Fruit fly (Drosophila melanogaster) whole organism, embryonic: Measurements from ENCODE around the gene Lerp.

ENCODE experiments used
- ATbp ChIP-seq: fragments of 200-800 bp; sonication (Bioruptor generic); optimal IDR thresholded peaks from 2 replicates; lab custom pipeline; 2017; ENCODE audit warnings: missing biosample characterization, mild to moderate bottlenecking, missing genetic modification characterization, missing genetic modification reagents
- Aef1 ChIP-seq: fragments of 200-800 bp; sonication (Bioruptor generic); IDR thresholded peaks from 3 replicates; pipeline ENCODE4 v1.3.6; 2022; ENCODE audit warnings: missing biosample characterization, missing genetic modification characterization
- Asciz ChIP-seq: fragments of 200-800 bp; sonication (Bioruptor generic); optimal IDR thresholded peaks from 2 replicates; lab custom pipeline; 2017; ENCODE audit warnings: missing biosample characterization, mild to moderate bottlenecking, missing genetic modification characterization, missing genetic modification reagents
- BtbVII ChIP-seq: fragments of 200-800 bp; sonication (Bioruptor generic); optimal IDR thresholded peaks from 3 replicates; lab custom pipeline; 2017; ENCODE audit warnings: missing biosample characterization, mild to moderate bottlenecking, missing genetic modification characterization
- CG10209 ChIP-seq: fragments of 200-800 bp; sonication (Bioruptor generic); optimal IDR thresholded peaks from 3 replicates; lab custom pipeline; 2017; ENCODE audit warnings: missing biosample characterization, mild to moderate bottlenecking, missing genetic modification characterization, missing genetic modification reagents
- CG10267 ChIP-seq: fragments of 200-800 bp; sonication (Bioruptor generic); optimal IDR thresholded peaks from 2 replicates; lab custom pipeline; 2018; ENCODE audit warnings: missing biosample characterization, mild to moderate bottlenecking, missing genetic modification characterization, moderate library complexity
- CG10543 ChIP-seq: fragments of 200-800 bp; sonication (Bioruptor generic); optimal IDR thresholded peaks from 3 replicates; lab custom pipeline; 2017; ENCODE audit warnings: missing biosample characterization, mild to moderate bottlenecking, missing genetic modification characterization, moderate library complexity
- CG11247 ChIP-seq: fragments of 200-800 bp; sonication (Bioruptor generic); IDR thresholded peaks from 2 replicates; pipeline ENCODE4 v1.3.6; 2022; ENCODE audit warnings: missing biosample characterization, missing genetic modification characterization
- CG12744 ChIP-seq: fragments of 200-800 bp; sonication (Bioruptor generic); optimal IDR thresholded peaks from 2 replicates; lab custom pipeline; 2016; ENCODE audit warnings: missing biosample characterization, missing genetic modification characterization
- CG14014 ChIP-seq: fragments of 200-800 bp; sonication (Bioruptor generic); IDR thresholded peaks from 2 replicates; pipeline ENCODE4 v1.3.6; 2022; ENCODE audit warnings: missing biosample characterization, missing genetic modification characterization
- CG1602 ChIP-seq: fragments of 200-800 bp; sonication (Bioruptor generic); optimal IDR thresholded peaks from 3 replicates; lab custom pipeline; 2016; ENCODE audit warnings: missing biosample characterization, missing genetic modification characterization
- CG16863 ChIP-seq: fragments of 200-800 bp; sonication (Bioruptor generic); optimal IDR thresholded peaks from 3 replicates; lab custom pipeline; 2016; ENCODE audit warnings: missing biosample characterization, missing genetic modification characterization
- CG17568 ChIP-seq: fragments of 200-800 bp; sonication (Bioruptor generic); optimal IDR thresholded peaks from 2 replicates; lab custom pipeline; 2018; ENCODE audit warnings: missing biosample characterization, mild to moderate bottlenecking, missing genetic modification characterization, moderate library complexity
- CG17829 ChIP-seq: fragments of 200-800 bp; optimal IDR thresholded peaks from 2 replicates; lab custom pipeline; 2019; ENCODE audit warnings: missing biosample characterization, mild to moderate bottlenecking, missing genetic modification characterization, moderate library complexity
- CG2120 ChIP-seq: fragments of 200-800 bp; sonication (Bioruptor generic); optimal IDR thresholded peaks from 3 replicates; lab custom pipeline; 2016; ENCODE audit warnings: missing biosample characterization, missing genetic modification characterization
- CG32767 ChIP-seq: fragments of 200-800 bp; sonication (Bioruptor generic); IDR thresholded peaks from 2 replicates; pipeline ENCODE4 v1.3.6; 2022; ENCODE audit warnings: missing biosample characterization, missing genetic modification characterization
- CG3995 ChIP-seq: fragments of 200-800 bp; sonication (Bioruptor generic); optimal IDR thresholded peaks from 3 replicates; lab custom pipeline; 2016; ENCODE audit warnings: missing biosample characterization, missing genetic modification characterization
- CG4404 ChIP-seq: fragments of 200-800 bp; sonication (Bioruptor generic); IDR thresholded peaks from 2 replicates; pipeline ENCODE4 v1.3.6; 2022; ENCODE audit warnings: missing biosample characterization, missing genetic modification characterization
- CG4730 ChIP-seq: fragments of 200-800 bp; sonication (Bioruptor generic); IDR thresholded peaks from 2 replicates; pipeline ENCODE4 v1.3.6; 2022; ENCODE audit warnings: missing biosample characterization, missing genetic modification characterization
- CG6765 ChIP-seq: fragments of 200-800 bp; sonication (Bioruptor generic); optimal IDR thresholded peaks from 3 replicates; lab custom pipeline; 2017; ENCODE audit warnings: missing biosample characterization, mild to moderate bottlenecking, missing genetic modification characterization
- CoRest ChIP-seq: fragments of 200-800 bp; sonication (Bioruptor generic); optimal IDR thresholded peaks from 3 replicates; lab custom pipeline; 2018; ENCODE audit warnings: missing biosample characterization, mild to moderate bottlenecking, missing genetic modification characterization, moderate library complexity
- CrebB ChIP-seq: fragments of 200-800 bp; sonication (Bioruptor generic); optimal IDR thresholded peaks from 3 replicates; lab custom pipeline; 2018; ENCODE audit warnings: missing biosample characterization, mild to moderate bottlenecking, missing genetic modification characterization
- E2f1 ChIP-seq: fragments of 200-800 bp; sonication (Bioruptor generic); IDR thresholded peaks from 2 replicates; pipeline ENCODE4 v1.3.6; 2022; ENCODE audit warnings: missing biosample characterization, missing genetic modification characterization
- Ets65A ChIP-seq: fragments of 200-800 bp; sonication (Bioruptor generic); peaks from one replicate; lab custom pipeline; 2016; ENCODE audit warnings: missing biosample characterization, missing genetic modification characterization
- Fer1 ChIP-seq: fragments of 200-800 bp; sonication (Bioruptor generic); optimal IDR thresholded peaks from 2 replicates; lab custom pipeline; 2017; ENCODE audit warnings: missing biosample characterization, mild to moderate bottlenecking, missing genetic modification characterization
- Hmr ChIP-seq: fragments of 200-800 bp; sonication (Bioruptor generic); optimal IDR thresholded peaks from 3 replicates; lab custom pipeline; 2017; ENCODE audit warnings: mild to moderate bottlenecking, missing biosample characterization, missing genetic modification reagents, missing genetic modification characterization
- Oli ChIP-seq: fragments of 200-800 bp; sonication (Bioruptor generic); optimal IDR thresholded peaks from 2 replicates; lab custom pipeline; 2018; ENCODE audit warnings: missing biosample characterization, mild to moderate bottlenecking, missing genetic modification characterization, moderate library complexity
- Ptx1 ChIP-seq: fragments of 200-800 bp; sonication (Bioruptor generic); IDR thresholded peaks from 2 replicates; pipeline ENCODE4 v1.3.6; 2022; ENCODE audit warnings: missing biosample characterization, missing genetic modification characterization
- Ssrp ChIP-seq: fragments of 200-800 bp; sonication (Bioruptor generic); optimal IDR thresholded peaks from 2 replicates; lab custom pipeline; 2018; ENCODE audit warnings: missing biosample characterization, mild to moderate bottlenecking, missing genetic modification characterization, moderate library complexity
- Vsx1 ChIP-seq: fragments of 200-800 bp; sonication (Bioruptor generic); optimal IDR thresholded peaks from 2 replicates; lab custom pipeline; 2017; ENCODE audit warnings: missing biosample characterization, mild to moderate bottlenecking, missing genetic modification characterization, missing genetic modification reagents
- Xrp1 ChIP-seq: fragments of 200-800 bp; sonication (Bioruptor generic); IDR thresholded peaks from 2 replicates; pipeline ENCODE4 v1.3.6; 2022; ENCODE audit warnings: missing biosample characterization, missing genetic modification characterization
- ab ChIP-seq: fragments of 200-800 bp; sonication (Bioruptor generic); optimal IDR thresholded peaks from 2 replicates; lab custom pipeline; 2016; ENCODE audit warnings: missing biosample characterization, missing genetic modification characterization
- amos ChIP-seq: fragments of 200-800 bp; sonication (Bioruptor generic); IDR thresholded peaks from 2 replicates; pipeline ENCODE4 v1.3.6; 2022; ENCODE audit warnings: missing biosample characterization, missing genetic modification characterization; ENCODE audit not compliant: partially characterized antibody
- bcd ChIP-seq: fragments of 200-800 bp; sonication (Bioruptor generic); optimal IDR thresholded peaks from 2 replicates; lab custom pipeline; 2017; ENCODE audit warnings: missing biosample characterization, mild to moderate bottlenecking, missing genetic modification characterization
- bsh ChIP-seq, 2 experiments: fragments of 200-800 bp; sonication (Bioruptor generic); optimal IDR thresholded peaks; 2 replicates each; lab custom pipeline; 2017 to 2018; ENCODE audit warnings: mild to moderate bottlenecking in 2 of 2, missing biosample characterization in 2 of 2, missing genetic modification characterization in 2 of 2, moderate library complexity in 1 of 2
- cad ChIP-seq: fragments of >200 bp; optimal IDR thresholded peaks from 2 replicates; lab custom pipeline; 2017; ENCODE audit warnings: missing biosample characterization, missing genetic modification characterization
- dpn ChIP-seq, 2 experiments: fragments of 200-800 bp; sonication (Bioruptor generic); optimal IDR thresholded peaks; 3 replicates each; lab custom pipeline; 2016; ENCODE audit warnings: missing biosample characterization in 2 of 2, missing genetic modification characterization in 2 of 2
- fd3F ChIP-seq: fragments of 200-800 bp; sonication (Bioruptor generic); optimal IDR thresholded peaks from 2 replicates; lab custom pipeline; 2018; ENCODE audit warnings: missing biosample characterization, mild to moderate bottlenecking, missing genetic modification characterization, moderate library complexity
- her ChIP-seq: fragments of 200-800 bp; sonication (Bioruptor generic); optimal IDR thresholded peaks from 2 replicates; lab custom pipeline; 2016; ENCODE audit warnings: missing biosample characterization, missing genetic modification characterization
- lilli ChIP-seq: fragments of 200-800 bp; sonication (Bioruptor generic); optimal IDR thresholded peaks from 3 replicates; lab custom pipeline; 2016; ENCODE audit warnings: missing biosample characterization, missing genetic modification characterization
- pho ChIP-seq: fragments of 200-800 bp; sonication (Bioruptor generic); optimal IDR thresholded peaks from 2 replicates; lab custom pipeline; 2016; ENCODE audit warnings: missing biosample characterization, missing genetic modification characterization
- phol ChIP-seq: fragments of 200-800 bp; sonication (Bioruptor generic); optimal IDR thresholded peaks from 3 replicates; lab custom pipeline; 2018; ENCODE audit warnings: missing biosample characterization, mild to moderate bottlenecking, missing genetic modification characterization, moderate library complexity
- prd ChIP-seq, 3 experiments: fragments of >200 bp in 2 of 3; fragments of 200-800 bp in 1 of 3; sonication (Bioruptor generic) in 1 of 3; optimal IDR thresholded peaks in 2 of 3; IDR thresholded peaks in 1 of 3; 2 replicates in 2 of 3; 3 replicates in 1 of 3; pipeline versions ENCODE4 v1.3.6 to Lab custom; 2017 to 2022; ENCODE audit warnings: missing biosample characterization in 1 of 3, missing genetic modification characterization in 1 of 3
- row ChIP-seq: fragments of 200-800 bp; sonication (Bioruptor generic); IDR thresholded peaks from 3 replicates; pipeline ENCODE4 v1.3.6; 2022; ENCODE audit warnings: missing biosample characterization, missing genetic modification characterization
- salm ChIP-seq: fragments of 200-800 bp; sonication (Bioruptor generic); optimal IDR thresholded peaks from 2 replicates; lab custom pipeline; 2018; ENCODE audit warnings: missing biosample characterization, mild to moderate bottlenecking, missing genetic modification characterization
- sc ChIP-seq, 3 experiments: fragments of >200 bp in 2 of 3; fragments of 200-800 bp in 1 of 3; sonication (Bioruptor generic) in 1 of 3; optimal IDR thresholded peaks; 2 replicates in 2 of 3; 3 replicates in 1 of 3; lab custom pipeline; 2017; ENCODE audit warnings: mild to moderate bottlenecking in 1 of 3, missing biosample characterization in 1 of 3, missing genetic modification characterization in 1 of 3, missing genetic modification reagents in 1 of 3
- scrt ChIP-seq: fragments of 200-800 bp; sonication (Bioruptor generic); optimal IDR thresholded peaks from 2 replicates; lab custom pipeline; 2018; ENCODE audit warnings: missing biosample characterization, mild to moderate bottlenecking, missing genetic modification characterization, moderate library complexity
- sd ChIP-seq: fragments of 200-800 bp; sonication (Bioruptor generic); optimal IDR thresholded peaks from 3 replicates; lab custom pipeline; 2018; ENCODE audit warnings: missing biosample characterization, mild to moderate bottlenecking, missing genetic modification characterization, moderate library complexity

Lerp gene

DNA sequence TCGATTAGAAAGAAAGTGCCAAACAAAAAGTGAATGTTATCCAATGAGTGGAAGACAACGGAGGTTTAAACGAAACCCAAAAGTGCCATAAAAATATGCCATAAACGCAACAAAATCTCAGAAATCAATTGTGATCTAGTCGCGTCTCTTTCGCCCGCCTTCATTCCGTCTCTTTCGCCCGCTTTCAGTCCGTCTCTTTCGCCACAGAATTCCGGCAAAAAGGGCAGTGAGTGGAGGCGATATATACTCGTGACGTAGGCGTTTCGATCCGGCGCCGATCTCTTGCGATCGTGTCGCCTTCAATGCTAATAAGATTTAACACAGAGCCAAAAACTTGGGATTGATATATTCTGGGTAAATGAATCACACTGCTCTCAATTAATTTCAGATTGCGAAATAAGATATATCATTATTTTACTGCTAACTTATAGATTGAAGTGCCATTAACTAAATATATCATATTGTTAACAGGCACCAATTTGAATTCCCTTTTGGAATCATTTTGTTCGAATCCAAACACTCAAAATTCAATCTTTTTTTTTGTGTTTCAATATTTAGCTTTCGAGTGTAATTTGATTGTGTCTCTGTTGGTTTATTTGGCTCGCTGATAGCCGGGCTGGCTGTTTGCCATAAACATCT lies 25.3 kb upstream of the Lerp start (continued):
- TF ChIP-seq dpn (GFP tag; optimal IDR thresholded peaks at IDR 0.05; lab: Kevin White, UChicago): peak; percentile 48 to 56
- no peak for TF ChIP-seq CG3995 (GFP tag; lab: Kevin White, UChicago)
- peak; percentile 32 for TF ChIP-seq CG10267 (tag; lab: Kevin White, UChicago)
- TF ChIP-seq her (GFP tag; lab: Kevin White, UChicago): no peak
- peak; percentile 71 for TF ChIP-seq Ptx1 (GFP tag; lab: Robert Waterston, UW)
- no peak for TF ChIP-seq salm (tag; lab: Kevin White, UChicago)
- TF ChIP-seq CG32767: peak; percentile 48; the same call in 1 of the 2 replicates
- peak; percentile 2 for TF ChIP-seq pho (GFP tag; lab: Kevin White, UChicago)
- TF ChIP-seq scrt (GFP tag; lab: Kevin White, UChicago): peak; percentile 19
- TF ChIP-seq CG17829 (tag; lab: Kevin White, UChicago): peak; percentile 39
- TF ChIP-seq E2f1: 0 out of 2 replicates have a peak, but pooled peaks have one; percentile 16
- peak; percentile 53; the same call in 1 of the 2 replicates for TF ChIP-seq CG14014 (GFP tag; lab: Robert Waterston, UW)
- peak; percentile 46 for TF ChIP-seq lilli (GFP tag; lab: Kevin White, UChicago)
- TF ChIP-seq sd (tag; lab: Kevin White, UChicago): peak; percentile 66
- TF ChIP-seq bsh (GFP tag; optimal IDR thresholded peaks at IDR 0.05; lab: Kevin White, UChicago): peak in 1 of 2 experiments; percentile 56
- no peak for TF ChIP-seq sc (optimal IDR thresholded peaks at IDR 0.05; lab: Kevin White, UChicago)
- peak; percentile 12 for TF ChIP-seq sc (GFP tag; optimal IDR thresholded peaks at IDR 0.05; lab: Kevin White, UChicago)
- no peak for TF ChIP-seq CG11247
- 0 out of 2 replicates have a peak, but pooled peaks have one; percentile 35 for TF ChIP-seq Xrp1 (GFP tag; lab: Robert Waterston, UW)
- peak; percentile 41 for TF ChIP-seq phol
- TF ChIP-seq CrebB (tag; lab: Kevin White, UChicago): peak; percentile 3
- peak; percentile 63 for TF ChIP-seq CG2120 (GFP tag; lab: Kevin White, UChicago)
- TF ChIP-seq Oli: peak; percentile 61
- peak; percentile 7 for TF ChIP-seq CG17568 (GFP tag; lab: Kevin White, UChicago)
- peak; percentile 42 for TF ChIP-seq fd3F (GFP tag; lab: Kevin White, UChicago)
- TF ChIP-seq row: peak; percentile 76
- peak; percentile 43 for TF ChIP-seq ATbp (GFP tag; lab: Kevin White, UChicago)
- TF ChIP-seq BtbVII: peak; percentile 47
- TF ChIP-seq cad: peak; percentile 89
- TF ChIP-seq CG10209 (GFP tag; lab: Kevin White, UChicago): peak; percentile 30
- no peak for TF ChIP-seq prd (optimal IDR thresholded peaks at IDR 0.05; lab: Kevin White, UChicago)
- TF ChIP-seq prd (GFP tag; IDR thresholded peaks at IDR 0.05; lab: Robert Waterston, UW): peak; percentile 41; the same call in 1 of the 3 replicates
- no peak for TF ChIP-seq Aef1 (GFP tag; lab: Robert Waterston, UW)
- TF ChIP-seq CG4404 (GFP tag; lab: Robert Waterston, UW): no peak
- 0 out of 2 replicates have a peak, but pooled peaks have one; percentile 26 for TF ChIP-seq CG4730
- TF ChIP-seq amos (GFP tag; lab: Robert Waterston, UW): no peak
- TF ChIP-seq CG6765 (GFP tag; lab: Kevin White, UChicago): no peak
- TF ChIP-seq Vsx1 (GFP tag; lab: Kevin White, UChicago): peak; percentile 50
- TF ChIP-seq Hmr: peak; percentile 34
- peak; percentile 40 for TF ChIP-seq CG12744 (GFP tag; lab: Kevin White, UChicago)
- TF ChIP-seq CG16863: peak; percentile 32
- TF ChIP-seq Ssrp (tag; lab: Kevin White, UChicago): peak; percentile 25
- peak; percentile 30 for TF ChIP-seq ab (GFP tag; lab: Kevin White, UChicago)
- peak; percentile 70 for TF ChIP-seq CoRest (tag; lab: Kevin White, UChicago)
- peak; percentile 25 for TF ChIP-seq Asciz (GFP tag; lab: Kevin White, UChicago)
- peak; percentile 2 for TF ChIP-seq Ets65A (GFP tag; lab: Kevin White, UChicago)
- peak; percentile 51 for TF ChIP-seq Fer1
- TF ChIP-seq CG10543 (GFP tag; lab: Kevin White, UChicago): peak; percentile 72
- TF ChIP-seq CG1602 (GFP tag; lab: Kevin White, UChicago): peak; percentile 38
- TF ChIP-seq bcd (GFP tag; lab: Kevin White, UChicago): peak; percentile 4
